Fruit fly (Drosophila melanogaster) Kc167 (cell line): ENCODE results near the gene CG13895.

Source experiments
- Myc ChIP-seq: fragments of >200 bp; optimal IDR thresholded peaks from 2 replicates; lab custom pipeline; 2017; ENCODE audit warnings: missing external identifiers
- Sin3A ChIP-seq: fragments of >200 bp; optimal IDR thresholded peaks from 2 replicates; lab custom pipeline; 2018; ENCODE audit warnings: missing external identifiers
- h ChIP-seq: fragments of >200 bp; optimal IDR thresholded peaks from 3 replicates; lab custom pipeline; 2018; ENCODE audit warnings: missing external identifiers
- insv ChIP-seq: fragments of >200 bp; optimal IDR thresholded peaks from 3 replicates; lab custom pipeline; 2018; ENCODE audit warnings: missing external identifiers
- psq ChIP-seq: fragments of >200 bp; optimal IDR thresholded peaks from 2 replicates; lab custom pipeline; 2017; ENCODE audit warnings: missing external identifiers

DNA sequence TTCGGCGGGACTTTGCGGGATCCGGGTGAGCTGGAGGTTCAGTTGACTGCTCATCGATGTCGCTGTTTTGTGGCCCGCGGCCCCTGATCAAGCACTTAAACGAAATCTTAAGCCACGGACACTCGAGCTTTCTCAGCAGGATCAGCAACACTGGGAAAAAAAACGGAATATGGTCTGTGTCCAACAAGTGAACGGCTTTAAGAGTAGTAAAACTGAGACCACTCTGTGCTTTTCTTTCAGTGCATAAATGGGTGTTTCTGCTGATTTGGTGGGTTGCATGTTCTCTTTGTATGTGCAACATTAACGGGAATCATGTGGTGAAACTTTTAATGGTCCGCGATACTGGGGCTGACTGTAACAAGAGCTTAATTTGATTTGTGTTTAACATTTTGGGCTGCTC is 21.3 kb upstream of the CG13895 start:
- no peak for TF ChIP-seq Sin3A
- no peak for TF ChIP-seq psq (lab: Kevin White, UChicago)
- TF ChIP-seq Myc, result no peak
- TF ChIP-seq insv (lab: Kevin White, UChicago), result no peak
- TF ChIP-seq h (lab: Kevin White, UChicago), result no peak
